Worm (Caenorhabditis elegans) whole organism, L4 larva: ENCODE data around the gene Y111B2A.2.
A peak's percentile ranks its signal among the peaks of the same experiment; 100 is the strongest.

Experiments used
- F26F4.8 ChIP-seq: fragments of 200-800 bp; sonication (Bioruptor generic); conservative IDR thresholded peaks from 2 replicates; pipeline ENCODE4 v1.3.6; 2022; ENCODE audit warnings: missing genetic modification characterization, missing compliant biosample characterization
- R02D3.7 ChIP-seq: fragments of 150-350 bp; sonication (generic microtip); optimal IDR thresholded peaks from 3 replicates; lab custom pipeline; 2014; ENCODE audit warnings: missing biosample characterization, missing genetic modification characterization
- Y105C5A.15 ChIP-seq: fragments of 200-800 bp; sonication (Bioruptor generic); IDR thresholded peaks from 2 replicates; pipeline ENCODE4 v1.3.6; 2022; ENCODE audit warnings: missing genetic modification characterization, missing compliant biosample characterization
- Y48G9A.11 ChIP-seq: fragments of 200-800 bp; sonication (Bioruptor generic); IDR thresholded peaks from 2 replicates; pipeline ENCODE4 v1.3.6; 2022; ENCODE audit warnings: missing genetic modification reagents, missing genetic modification characterization, missing compliant biosample characterization
- aha-1 ChIP-seq: fragments of 150-350 bp; peaks from one replicate; lab custom pipeline; 2014; ENCODE audit warnings: missing biosample characterization, missing genetic modification characterization
- ama-1 ChIP-seq: fragments of 150-350 bp; optimal IDR thresholded peaks from 2 replicates; lab custom pipeline; 2014; ENCODE audit warnings: inconsistent platforms, mixed read lengths
- ceh-32 ChIP-seq: sonication (generic microtip); optimal IDR thresholded peaks from 2 replicates; lab custom pipeline; 2016; ENCODE audit warnings: mild to moderate bottlenecking, missing genetic modification characterization, missing compliant biosample characterization; ENCODE audit not compliant: poor library complexity
- ceh-82 ChIP-seq: sonication (generic microtip); optimal IDR thresholded peaks from 2 replicates; lab custom pipeline; 2017; ENCODE audit warnings: missing biosample characterization, missing genetic modification characterization
- ces-1 ChIP-seq: fragments of 150-350 bp; sonication (generic microtip); optimal IDR thresholded peaks from 4 replicates; lab custom pipeline; 2014; ENCODE audit warnings: missing biosample characterization, missing genetic modification reagents, missing genetic modification characterization
- cey-2 ChIP-seq: sonication (generic microtip); optimal IDR thresholded peaks from 3 replicates; lab custom pipeline; 2017; ENCODE audit warnings: missing genetic modification characterization, mild to moderate bottlenecking, missing compliant biosample characterization, antibody characterized with exemption, borderline replicate concordance; ENCODE audit not compliant: insufficient read depth
- daf-16 ChIP-seq, 3 experiments: sonication (generic microtip); optimal IDR thresholded peaks; 2 replicates each; lab custom pipeline; 2016 to 2017; ENCODE audit warnings: missing genetic modification characterization in 3 of 3, missing genetic modification reagents in 3 of 3, mild to moderate bottlenecking in 2 of 3, missing compliant biosample characterization in 2 of 3, missing biosample characterization in 1 of 3, moderate library complexity in 1 of 3
- dmd-6 ChIP-seq: fragments of 200-800 bp; sonication (Bioruptor generic); IDR thresholded peaks from 2 replicates; pipeline ENCODE4 v1.3.6; 2022; ENCODE audit warnings: missing genetic modification reagents, missing genetic modification characterization, missing compliant biosample characterization
- dpl-1 ChIP-seq: fragments of 150-350 bp; optimal IDR thresholded peaks from 2 replicates; lab custom pipeline; 2014; ENCODE audit warnings: missing biosample characterization, missing genetic modification reagents, missing genetic modification characterization
- dve-1 ChIP-seq: sonication (generic microtip); optimal IDR thresholded peaks from 2 replicates; lab custom pipeline; 2017; ENCODE audit warnings: antibody characterized with exemption, mild to moderate bottlenecking, missing genetic modification characterization, missing compliant biosample characterization; ENCODE audit not compliant: insufficient read depth
- egl-27 ChIP-seq: sonication (generic microtip); optimal IDR thresholded peaks from 3 replicates; lab custom pipeline; 2017; ENCODE audit warnings: missing biosample characterization, missing genetic modification reagents, missing genetic modification characterization
- hif-1 ChIP-seq, 2 experiments: sonication (generic microtip); optimal IDR thresholded peaks; 2 replicates each; lab custom pipeline; 2016 to 2017; ENCODE audit warnings: missing compliant biosample characterization in 2 of 2, missing genetic modification characterization in 2 of 2, missing genetic modification reagents in 2 of 2, missing genotype in 2 of 2, mild to moderate bottlenecking in 1 of 2
- lim-7 ChIP-seq: fragments of 200-800 bp; sonication (Bioruptor generic); IDR thresholded peaks from 2 replicates; pipeline ENCODE4 v1.3.6; 2022; ENCODE audit warnings: missing genetic modification characterization, missing compliant biosample characterization
- lin-38 ChIP-seq: fragments of 200-800 bp; sonication (Bioruptor generic); IDR thresholded peaks from 2 replicates; pipeline ENCODE4 v1.3.6; 2022; ENCODE audit warnings: missing genetic modification reagents, missing genetic modification characterization, missing compliant biosample characterization
- lin-39 ChIP-seq: fragments of 150-350 bp; optimal IDR thresholded peaks from 2 replicates; lab custom pipeline; 2014; ENCODE audit warnings: missing biosample characterization, missing genetic modification reagents, missing genetic modification characterization
- madf-5 ChIP-seq, 2 experiments: fragments of 200-800 bp; sonication (Bioruptor generic); IDR thresholded peaks; 2 replicates each; pipeline ENCODE4 v1.3.6; 2022; ENCODE audit warnings: missing compliant biosample characterization in 2 of 2, missing genetic modification characterization in 2 of 2
- mdt-29 ChIP-seq: fragments of 200-800 bp; sonication (Bioruptor generic); IDR thresholded peaks from 2 replicates; pipeline ENCODE4 v1.3.6; 2022; ENCODE audit warnings: missing genetic modification reagents, missing genetic modification characterization, missing compliant biosample characterization
- nhr-10 ChIP-seq: fragments of 150-350 bp; optimal IDR thresholded peaks from 2 replicates; lab custom pipeline; 2014; ENCODE audit warnings: missing biosample characterization, missing genetic modification characterization
- nhr-111 ChIP-seq: fragments of 200-800 bp; sonication (Bioruptor generic); optimal IDR thresholded peaks from 2 replicates; lab custom pipeline; 2018; ENCODE audit warnings: mild to moderate bottlenecking, missing genetic modification characterization, missing compliant biosample characterization
- nhr-6 ChIP-seq: fragments of 150-350 bp; optimal IDR thresholded peaks from 2 replicates; lab custom pipeline; 2014; ENCODE audit warnings: missing biosample characterization, missing genetic modification characterization
- nhr-77 ChIP-seq: fragments of 150-350 bp; optimal IDR thresholded peaks from 2 replicates; lab custom pipeline; 2014; ENCODE audit warnings: missing biosample characterization, missing genetic modification characterization
- php-3 ChIP-seq: fragments of 200-800 bp; sonication (Bioruptor generic); IDR thresholded peaks from 2 replicates; pipeline ENCODE4 v1.3.6; 2022; ENCODE audit warnings: missing genetic modification reagents, missing genetic modification characterization, missing compliant biosample characterization
- saeg-2 ChIP-seq: fragments of 200-800 bp; sonication (Bioruptor generic); IDR thresholded peaks from 2 replicates; pipeline ENCODE4 v1.3.6; 2022; ENCODE audit warnings: missing genetic modification reagents, missing genetic modification characterization, missing compliant biosample characterization
- set-16 ChIP-seq: fragments of 200-800 bp; sonication (Bioruptor generic); IDR thresholded peaks from 2 replicates; pipeline ENCODE4 v1.3.6; 2022; ENCODE audit warnings: missing genetic modification reagents, missing genetic modification characterization, missing compliant biosample characterization
- snpc-1.2 ChIP-seq: fragments of 200-800 bp; sonication (Bioruptor generic); IDR thresholded peaks from 2 replicates; pipeline ENCODE4 v1.3.6; 2022; ENCODE audit warnings: missing genetic modification reagents, missing genetic modification characterization, missing compliant biosample characterization
- spr-3 ChIP-seq: fragments of 200-800 bp; sonication (Bioruptor generic); optimal IDR thresholded peaks from 2 replicates; lab custom pipeline; 2018; ENCODE audit warnings: mild to moderate bottlenecking, missing genetic modification characterization, missing compliant biosample characterization
- tra-1 ChIP-seq: fragments of 200-800 bp; sonication (Bioruptor generic); IDR thresholded peaks from 2 replicates; pipeline ENCODE4 v1.3.6; 2022; ENCODE audit warnings: missing genetic modification reagents, missing genetic modification characterization, missing compliant biosample characterization
- unc-39 ChIP-seq: sonication (generic microtip); optimal IDR thresholded peaks from 2 replicates; lab custom pipeline; 2017; ENCODE audit warnings: missing biosample characterization, missing genetic modification characterization
- unc-62 ChIP-seq, 3 experiments: fragments of 150-350 bp in 1 of 3; sonication (generic microtip); optimal IDR thresholded peaks in 2 of 3; peaks in 1 of 3; 1 replicate in 1 of 3; 2 replicates in 2 of 3; lab custom pipeline; 2014 to 2017; ENCODE audit warnings: missing biosample characterization in 3 of 3, missing genetic modification characterization in 3 of 3, missing genetic modification reagents in 3 of 3, missing genotype in 1 of 3
- vab-7 ChIP-seq: fragments of 200-800 bp; sonication (Bioruptor generic); IDR thresholded peaks from 2 replicates; pipeline ENCODE4 v1.3.6; 2022; ENCODE audit warnings: missing genetic modification reagents, missing genetic modification characterization, missing compliant biosample characterization
- zag-1 ChIP-seq: fragments of 150-350 bp; optimal IDR thresholded peaks from 2 replicates; lab custom pipeline; 2014; ENCODE audit warnings: missing biosample characterization, missing genetic modification characterization
- zfp-3 ChIP-seq: fragments of 200-800 bp; sonication (Bioruptor generic); conservative IDR thresholded peaks from 2 replicates; pipeline ENCODE4 v1.3.6; 2022; ENCODE audit warnings: missing genetic modification reagents, missing genetic modification characterization, missing compliant biosample characterization
- zip-11 ChIP-seq: fragments of 200-800 bp; sonication (Bioruptor generic); IDR thresholded peaks from 2 replicates; pipeline ENCODE4 v1.3.6; 2022; ENCODE audit warnings: missing genetic modification characterization, missing compliant biosample characterization
- ztf-7 ChIP-seq: fragments of 150-350 bp; optimal IDR thresholded peaks from 2 replicates; lab custom pipeline; 2014; ENCODE audit warnings: missing biosample characterization, missing genetic modification characterization

Y111B2A.2 gene

ce11 chrIII:12530501-12530900, 34.6 kb downstream of the Y111B2A.2 start:
- TF ChIP-seq set-16 = peak; percentile 86

ce11 chrIII:12533900-12534299, 38.0 kb downstream of the Y111B2A.2 start:
- TF ChIP-seq nhr-10 (tag; lab: Kevin White, UChicago) (no peak), zag-1 (tag; lab: Kevin White, UChicago) (no peak), unc-62 (GFP tag; optimal IDR thresholded peaks at IDR 0.05 in 1 of 2; lab: Kevin White, UChicago) (no peak), unc-62 (tag; optimal IDR thresholded peaks at IDR 0.05; lab: Kevin White, UChicago) (no peak), ces-1 (GFP tag; lab: Kevin White, UChicago) (no peak), dve-1 (tag; lab: Kevin White, UChicago) (no peak), ztf-7 (tag; lab: Kevin White, UChicago) (no peak), F26F4.8 (GFP tag; lab: Robert Waterston, UW) (no peak), php-3 (GFP tag; lab: Robert Waterston, UW) (no peak)

ce11 chrIII:12537239-12537845, 41.5 kb downstream of the Y111B2A.2 start:
- TF ChIP-seq zip-11 (GFP tag; lab: Robert Waterston, UW) (no peak), vab-7 (no peak), unc-62 (GFP tag; optimal IDR thresholded peaks at IDR 0.05 in 1 of 2; lab: Kevin White, UChicago) (peak in 1 of 2 experiments; percentile 36), unc-62 (tag; optimal IDR thresholded peaks at IDR 0.05; lab: Kevin White, UChicago) (no peak), nhr-6 (tag; lab: Kevin White, UChicago) (no peak), lin-39 (tag; lab: Kevin White, UChicago) (no peak), nhr-77 (tag; lab: Kevin White, UChicago) (peak; percentile 19), unc-39 (tag; lab: Kevin White, UChicago) (no peak), hif-1 (tag; optimal IDR thresholded peaks at IDR 0.05; lab: Kevin White, UChicago) (no peak), Y48G9A.11 (GFP tag; lab: Robert Waterston, UW) (0 out of 2 replicates have a peak, but pooled peaks have one; percentile 31), lin-38 (GFP tag; lab: Robert Waterston, UW) (peak; percentile 2; the same call in 1 of the 2 replicates), ceh-32 (tag; lab: Kevin White, UChicago) (no peak), zfp-3 (GFP tag; lab: Robert Waterston, UW) (no peak; the same call in 1 of the 2 replicates)

- TF ChIP-seq lim-7 (GFP tag; lab: Robert Waterston, UW) (no peak), ceh-82 (tag; lab: Kevin White, UChicago) (no peak), tra-1 (GFP tag; lab: Robert Waterston, UW) (no peak)
Observed at ce11 chrIII:12540411-12540810, 44.5 kb downstream of the Y111B2A.2 start.

ce11 chrIII:12541519-12541918, 45.6 kb downstream of the Y111B2A.2 start:
- peak; percentile 58; the same call in 1 of the 2 replicates for TF ChIP-seq Y48G9A.11 (GFP tag; lab: Robert Waterston, UW)
- TF ChIP-seq madf-5 (GFP tag; IDR thresholded peaks at IDR 0.05; lab: Robert Waterston, UW) = peak in 1 of 2 experiments; percentile 80; a peak in 1 of 4 replicates
- TF ChIP-seq tra-1 (GFP tag; lab: Robert Waterston, UW) = 0 out of 2 replicates have a peak, but pooled peaks have one; percentile 12
- TF ChIP-seq snpc-1.2 = peak; percentile 51; the same call in 1 of the 2 replicates
- 0 out of 2 replicates have a peak, but pooled peaks have one; percentile 45 for TF ChIP-seq saeg-2 (GFP tag; lab: Robert Waterston, UW)

ce11 chrIII:12542656-12543055, 46.8 kb downstream of the Y111B2A.2 start:
- TF ChIP-seq dmd-6 (no peak), daf-16 (GFP tag; optimal IDR thresholded peaks at IDR 0.05; lab: Kevin White, UChicago) (no peak), daf-16 (tag; optimal IDR thresholded peaks at IDR 0.05; lab: Kevin White, UChicago) (no peak), R02D3.7 (tag; lab: Kevin White, UChicago) (no peak), nhr-111 (GFP tag; lab: Kevin White, UChicago) (no peak), ama-1 (lab: Kevin White, UChicago) (no peak), unc-62 (GFP tag; optimal IDR thresholded peaks at IDR 0.05 in 1 of 2; lab: Kevin White, UChicago) (peak in 1 of 2 experiments; percentile 1), unc-62 (tag; optimal IDR thresholded peaks at IDR 0.05; lab: Kevin White, UChicago) (no peak), cey-2 (tag; lab: Kevin White, UChicago) (no peak), aha-1 (tag; lab: Kevin White, UChicago) (peak; percentile 95), mdt-29 (GFP tag; lab: Robert Waterston, UW) (no peak), Y105C5A.15 (GFP tag; lab: Robert Waterston, UW) (no peak), egl-27 (tag; lab: Kevin White, UChicago) (no peak), dpl-1 (GFP tag; lab: Kevin White, UChicago) (no peak), zip-11 (GFP tag; lab: Robert Waterston, UW) (no peak), spr-3 (GFP tag; lab: Kevin White, UChicago) (no peak), ces-1 (GFP tag; lab: Kevin White, UChicago) (no peak)
